Worm (Caenorhabditis elegans) whole organism, early embryonic: Measurements from ENCODE around the gene oac-54.

ENCODE experiments used
- B0310.2 ChIP-seq: sonication (generic microtip); optimal IDR thresholded peaks from 2 replicates; lab custom pipeline; 2016; ENCODE audit warnings: mild to moderate bottlenecking, missing genetic modification characterization, missing compliant biosample characterization
- F13C5.2 ChIP-seq: sonication (generic microtip); optimal IDR thresholded peaks from 2 replicates; lab custom pipeline; 2017; ENCODE audit warnings: mild to moderate bottlenecking, missing genetic modification characterization, inconsistent platforms, missing compliant biosample characterization
- aly-1 ChIP-seq: sonication (generic microtip); optimal IDR thresholded peaks from 2 replicates; lab custom pipeline; 2016; ENCODE audit warnings: missing genetic modification characterization, missing compliant biosample characterization
- ama-1 ChIP-seq: fragments of 150-350 bp; optimal IDR thresholded peaks from 2 replicates; lab custom pipeline; 2014
- ceh-13 ChIP-seq: fragments of 200-800 bp; sonication (Bioruptor generic); optimal IDR thresholded peaks from 2 replicates; lab custom pipeline; 2018; ENCODE audit warnings: mild to moderate bottlenecking, missing genetic modification characterization, missing compliant biosample characterization
- ceh-36 ChIP-seq: sonication (generic microtip); optimal IDR thresholded peaks from 2 replicates; lab custom pipeline; 2016; ENCODE audit warnings: missing genetic modification characterization, inconsistent platforms, missing compliant biosample characterization
- ets-7 ChIP-seq: sonication (generic microtip); optimal IDR thresholded peaks from 2 replicates; lab custom pipeline; 2016; ENCODE audit warnings: missing genotype, missing genetic modification characterization, missing compliant biosample characterization
- flt-1 ChIP-seq: fragments of 200-800 bp; sonication (Bioruptor generic); IDR thresholded peaks from 2 replicates; pipeline ENCODE4 v1.3.6; 2022; ENCODE audit warnings: missing genetic modification characterization, missing compliant biosample characterization
- hmbx-1 ChIP-seq: sonication (generic microtip); optimal IDR thresholded peaks from 2 replicates; lab custom pipeline; 2016; ENCODE audit warnings: mild to moderate bottlenecking, missing genetic modification characterization, missing compliant biosample characterization
- hmg-4 ChIP-seq: fragments of 200-800 bp; sonication (Bioruptor generic); optimal IDR thresholded peaks from 2 replicates; lab custom pipeline; 2018; ENCODE audit warnings: mild to moderate bottlenecking, missing genetic modification characterization, missing compliant biosample characterization
- hnd-1 ChIP-seq: sonication (generic microtip); optimal IDR thresholded peaks from 2 replicates; lab custom pipeline; 2016; ENCODE audit warnings: missing genetic modification characterization, missing compliant biosample characterization
- pes-1 ChIP-seq: fragments of 200-800 bp; sonication (Bioruptor generic); IDR thresholded peaks from 2 replicates; pipeline ENCODE4 v1.3.6; 2022; ENCODE audit warnings: missing genetic modification reagents, missing genetic modification characterization, missing compliant biosample characterization
- scrt-1 ChIP-seq: fragments of 200-800 bp; sonication (Bioruptor generic); IDR thresholded peaks from 2 replicates; pipeline ENCODE4 v1.3.6; 2022; ENCODE audit warnings: missing genetic modification characterization, missing compliant biosample characterization
- sea-1 ChIP-seq: fragments of 200-800 bp; sonication (Bioruptor generic); conservative IDR thresholded peaks from 2 replicates; pipeline ENCODE4 v1.3.6; 2022; ENCODE audit warnings: missing genetic modification characterization, missing compliant biosample characterization
- tbx-11 ChIP-seq: fragments of 200-800 bp; sonication (Bioruptor generic); IDR thresholded peaks from 2 replicates; pipeline ENCODE4 v1.3.6; 2022; ENCODE audit warnings: missing genetic modification characterization, missing compliant biosample characterization
- tbx-37 ChIP-seq: fragments of 200-800 bp; sonication (Bioruptor generic); conservative IDR thresholded peaks from 2 replicates; pipeline ENCODE4 v1.3.6; 2022; ENCODE audit warnings: missing genetic modification reagents, missing genetic modification characterization, missing compliant biosample characterization
- tra-4 ChIP-seq: sonication (generic microtip); optimal IDR thresholded peaks from 2 replicates; lab custom pipeline; 2017; ENCODE audit warnings: missing genetic modification characterization, missing compliant biosample characterization

Gene oac-54

DNA sequence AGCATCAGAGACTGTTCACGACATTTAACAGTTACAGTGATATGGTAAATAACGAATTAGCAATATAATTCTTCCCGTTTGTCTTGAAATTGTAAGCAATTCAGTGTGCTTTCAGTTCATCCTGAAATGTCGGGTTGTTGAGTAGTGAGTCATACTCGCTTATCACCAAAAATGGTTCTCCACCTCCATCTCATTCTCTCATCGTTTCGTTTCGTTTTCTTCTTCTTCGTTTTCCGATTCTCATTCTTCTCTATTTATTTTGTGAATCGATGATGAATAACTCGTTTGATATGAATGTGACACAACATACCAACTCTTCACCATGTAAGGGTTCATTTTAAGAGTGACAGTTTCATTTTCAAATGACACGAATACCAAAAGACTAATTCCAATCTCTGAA lies 41.5 kb upstream of the oac-54 start:
- no peak for TF ChIP-seq F13C5.2 (tag; lab: Kevin White, UChicago)
- no peak for TF ChIP-seq tbx-37
- no peak for TF ChIP-seq pes-1 (GFP tag; lab: Robert Waterston, UW)
- TF ChIP-seq B0310.2 (tag; lab: Kevin White, UChicago), result no peak
- TF ChIP-seq aly-1 (tag; lab: Kevin White, UChicago), result no peak
- TF ChIP-seq hmbx-1 (tag; lab: Kevin White, UChicago), result no peak
- TF ChIP-seq sea-1 (GFP tag; lab: Robert Waterston, UW), result no peak
- TF ChIP-seq ceh-13 (GFP tag; lab: Kevin White, UChicago), result no peak
- TF ChIP-seq hnd-1 (tag; lab: Kevin White, UChicago), result no peak
- no peak for TF ChIP-seq tbx-11 (GFP tag; lab: Robert Waterston, UW)
- TF ChIP-seq ama-1 (lab: Kevin White, UChicago), result no peak
- TF ChIP-seq flt-1 (GFP tag; lab: Robert Waterston, UW), result no peak
- no peak for TF ChIP-seq hmg-4
- no peak for TF ChIP-seq tra-4
- TF ChIP-seq ceh-36 (tag; lab: Kevin White, UChicago), result no peak
- TF ChIP-seq scrt-1 (GFP tag; lab: Robert Waterston, UW), result no peak
- no peak for TF ChIP-seq ets-7 (tag; lab: Kevin White, UChicago)

DNA sequence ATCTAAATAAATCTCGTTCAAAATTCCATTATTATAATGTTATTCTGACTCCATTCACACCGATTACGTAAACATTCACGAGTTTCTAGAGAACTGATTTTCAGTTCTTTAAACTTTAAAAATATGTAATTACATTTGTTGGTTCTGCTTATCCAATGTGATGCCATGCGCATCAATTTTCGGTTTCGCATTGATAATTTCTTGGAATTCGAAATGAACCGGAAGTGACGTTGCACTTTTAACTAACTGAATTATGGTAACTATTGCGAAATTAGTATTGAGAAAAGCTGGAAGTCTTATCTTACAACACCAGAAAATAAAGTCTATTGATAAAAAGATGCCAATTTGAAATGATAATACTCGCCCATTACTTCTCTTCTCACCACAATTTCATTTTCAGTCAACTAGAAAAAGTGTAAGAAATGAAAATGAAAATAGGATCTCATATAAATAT lies 40.1 kb upstream of the oac-54 start:
- TF ChIP-seq F13C5.2 (tag; lab: Kevin White, UChicago) (no peak), tra-4 (no peak), hmbx-1 (tag; lab: Kevin White, UChicago) (no peak), hnd-1 (tag; lab: Kevin White, UChicago) (no peak), ets-7 (tag; lab: Kevin White, UChicago) (no peak), ceh-13 (GFP tag; lab: Kevin White, UChicago) (no peak), sea-1 (GFP tag; lab: Robert Waterston, UW) (no peak), ama-1 (lab: Kevin White, UChicago) (no peak), scrt-1 (GFP tag; lab: Robert Waterston, UW) (no peak), hmg-4 (no peak), aly-1 (tag; lab: Kevin White, UChicago) (no peak), tbx-37 (no peak), flt-1 (GFP tag; lab: Robert Waterston, UW) (no peak), tbx-11 (GFP tag; lab: Robert Waterston, UW) (no peak), B0310.2 (tag; lab: Kevin White, UChicago) (no peak), ceh-36 (tag; lab: Kevin White, UChicago) (no peak), pes-1 (GFP tag; lab: Robert Waterston, UW) (no peak)

DNA sequence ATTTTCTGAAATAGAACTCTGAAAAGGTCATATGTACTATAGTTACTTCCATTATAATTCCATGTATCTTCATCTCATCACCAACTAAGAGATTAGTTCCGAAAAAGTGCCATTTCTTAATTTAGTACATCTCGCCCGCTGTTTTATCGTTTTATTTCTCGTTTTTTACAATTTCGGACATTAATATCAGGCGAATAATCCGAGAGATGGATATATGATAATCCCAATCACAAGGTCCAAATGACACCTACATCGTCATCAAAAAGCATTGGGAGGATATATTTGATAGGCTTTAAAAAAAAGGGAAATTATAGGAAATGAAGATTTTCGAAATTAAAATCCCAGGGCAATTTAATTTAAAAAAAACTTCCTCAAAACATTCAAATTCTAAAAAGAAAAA lies 37.6 kb upstream of the oac-54 start:
- TF ChIP-seq pes-1 (GFP tag; lab: Robert Waterston, UW), result no peak
- TF ChIP-seq F13C5.2 (tag; lab: Kevin White, UChicago), result no peak
- no peak for TF ChIP-seq hmg-4
- TF ChIP-seq ets-7 (tag; lab: Kevin White, UChicago), result no peak
- no peak for TF ChIP-seq ceh-36 (tag; lab: Kevin White, UChicago)
- no peak for TF ChIP-seq hnd-1 (tag; lab: Kevin White, UChicago)
- TF ChIP-seq ama-1 (lab: Kevin White, UChicago), result no peak
- no peak for TF ChIP-seq ceh-13 (GFP tag; lab: Kevin White, UChicago)
- no peak for TF ChIP-seq B0310.2 (tag; lab: Kevin White, UChicago)
- no peak for TF ChIP-seq tra-4
- TF ChIP-seq sea-1 (GFP tag; lab: Robert Waterston, UW), result no peak
- no peak for TF ChIP-seq tbx-37
- no peak for TF ChIP-seq aly-1 (tag; lab: Kevin White, UChicago)
- TF ChIP-seq scrt-1 (GFP tag; lab: Robert Waterston, UW), result no peak
- TF ChIP-seq tbx-11 (GFP tag; lab: Robert Waterston, UW), result no peak
- no peak for TF ChIP-seq flt-1 (GFP tag; lab: Robert Waterston, UW)

DNA sequence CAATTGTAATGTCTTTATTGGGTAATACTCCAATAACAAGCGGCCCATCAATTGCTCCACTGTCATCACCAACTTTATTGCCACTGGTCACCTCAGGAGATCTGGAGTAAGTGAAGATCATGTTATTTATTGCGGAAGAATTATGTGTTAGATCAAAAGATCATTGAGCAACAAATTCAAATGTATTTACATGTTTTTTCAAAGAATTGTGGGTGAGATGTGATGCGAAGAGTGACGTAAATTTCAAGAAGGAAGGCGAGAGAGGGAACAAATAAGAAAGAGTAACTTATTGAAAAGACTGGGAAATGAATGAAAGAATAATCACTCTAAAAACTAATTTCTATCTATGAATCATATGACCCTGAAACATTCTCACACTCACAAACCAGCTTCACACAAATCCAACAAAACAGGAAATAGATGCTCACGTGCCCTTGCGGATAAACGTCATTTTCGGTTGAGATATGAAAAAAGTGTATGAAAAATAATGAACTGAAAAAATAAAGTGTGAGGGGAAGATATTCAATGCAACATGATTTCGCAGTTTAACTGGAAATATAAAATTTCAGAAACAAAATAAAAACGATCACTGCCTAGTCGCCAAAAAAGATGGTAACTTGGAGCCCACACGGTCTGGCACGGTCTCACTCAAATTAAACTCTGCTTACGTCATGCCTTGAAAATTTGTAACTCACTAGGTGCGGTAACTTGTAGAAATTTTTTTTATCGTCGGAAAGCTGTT lies 36.9 kb upstream of the oac-54 start:
- no peak for TF ChIP-seq B0310.2 (tag; lab: Kevin White, UChicago)
- no peak for TF ChIP-seq ets-7 (tag; lab: Kevin White, UChicago)
- TF ChIP-seq pes-1 (GFP tag; lab: Robert Waterston, UW), result no peak
- no peak for TF ChIP-seq ceh-13 (GFP tag; lab: Kevin White, UChicago)
- no peak for TF ChIP-seq flt-1 (GFP tag; lab: Robert Waterston, UW)
- no peak for TF ChIP-seq sea-1 (GFP tag; lab: Robert Waterston, UW)
- no peak for TF ChIP-seq tra-4
- no peak for TF ChIP-seq ama-1 (lab: Kevin White, UChicago)
- TF ChIP-seq scrt-1 (GFP tag; lab: Robert Waterston, UW), result no peak
- TF ChIP-seq aly-1 (tag; lab: Kevin White, UChicago), result no peak
- TF ChIP-seq tbx-37, result no peak
- TF ChIP-seq ceh-36 (tag; lab: Kevin White, UChicago), result no peak
- no peak for TF ChIP-seq hmbx-1 (tag; lab: Kevin White, UChicago)
- no peak for TF ChIP-seq F13C5.2 (tag; lab: Kevin White, UChicago)
- no peak for TF ChIP-seq hnd-1 (tag; lab: Kevin White, UChicago)
- TF ChIP-seq hmg-4, result no peak
- no peak for TF ChIP-seq tbx-11 (GFP tag; lab: Robert Waterston, UW)

DNA sequence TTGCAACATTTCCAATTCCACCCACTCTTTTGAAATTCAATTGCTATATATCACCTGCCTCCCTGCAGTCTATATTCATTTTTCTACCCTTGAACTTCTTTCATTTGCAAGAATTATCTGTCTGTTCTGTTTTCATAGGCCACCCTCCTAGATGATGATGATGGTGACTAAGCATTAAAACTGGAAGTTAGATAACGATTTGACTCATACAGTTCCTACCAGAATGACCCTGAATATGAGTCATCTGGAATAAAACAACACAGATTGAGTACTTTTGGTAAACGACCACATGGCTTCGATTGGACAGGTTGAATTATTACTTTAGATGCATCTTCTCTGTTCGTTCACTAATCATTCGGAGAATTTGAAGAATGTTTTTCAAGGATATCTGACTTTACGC lies 33.6 kb upstream of the oac-54 start:
- TF ChIP-seq scrt-1 (GFP tag; lab: Robert Waterston, UW), result no peak
- no peak for TF ChIP-seq tbx-37
- TF ChIP-seq tbx-11 (GFP tag; lab: Robert Waterston, UW), result no peak
- TF ChIP-seq hmg-4, result no peak
- no peak for TF ChIP-seq aly-1 (tag; lab: Kevin White, UChicago)
- no peak for TF ChIP-seq flt-1 (GFP tag; lab: Robert Waterston, UW)
- TF ChIP-seq ceh-36 (tag; lab: Kevin White, UChicago), result no peak
- no peak for TF ChIP-seq ama-1 (lab: Kevin White, UChicago)

DNA sequence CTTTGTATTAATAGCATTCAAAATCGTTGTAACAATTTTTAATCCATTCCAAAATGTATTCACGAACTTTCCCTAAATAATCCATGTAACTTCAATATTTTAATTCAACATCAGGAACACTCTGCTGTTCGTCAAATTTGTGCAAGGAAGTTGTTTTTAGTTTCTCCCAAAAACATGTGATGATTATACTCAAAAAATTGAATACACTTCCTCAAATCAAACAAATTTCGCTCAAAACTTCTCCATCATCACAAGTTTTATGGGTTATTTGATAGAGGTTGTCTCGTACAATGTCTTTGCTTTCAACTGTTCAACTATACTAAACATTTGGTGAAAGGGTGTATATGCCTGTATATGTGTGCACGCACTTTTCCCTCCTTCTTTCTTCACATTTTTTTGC lies 32.9 kb upstream of the oac-54 start:
- no peak for TF ChIP-seq ceh-13 (GFP tag; lab: Kevin White, UChicago)
- no peak for TF ChIP-seq tbx-11 (GFP tag; lab: Robert Waterston, UW)
- no peak for TF ChIP-seq B0310.2 (tag; lab: Kevin White, UChicago)
- no peak for TF ChIP-seq tra-4
- no peak for TF ChIP-seq scrt-1 (GFP tag; lab: Robert Waterston, UW)
- TF ChIP-seq tbx-37, result no peak
- TF ChIP-seq ama-1 (lab: Kevin White, UChicago), result no peak
- TF ChIP-seq flt-1 (GFP tag; lab: Robert Waterston, UW), result no peak
- no peak for TF ChIP-seq hnd-1 (tag; lab: Kevin White, UChicago)
- no peak for TF ChIP-seq aly-1 (tag; lab: Kevin White, UChicago)
- TF ChIP-seq sea-1 (GFP tag; lab: Robert Waterston, UW), result no peak
